Worm (Caenorhabditis elegans): ENCODE data around the gene fat-5.

DNA sequence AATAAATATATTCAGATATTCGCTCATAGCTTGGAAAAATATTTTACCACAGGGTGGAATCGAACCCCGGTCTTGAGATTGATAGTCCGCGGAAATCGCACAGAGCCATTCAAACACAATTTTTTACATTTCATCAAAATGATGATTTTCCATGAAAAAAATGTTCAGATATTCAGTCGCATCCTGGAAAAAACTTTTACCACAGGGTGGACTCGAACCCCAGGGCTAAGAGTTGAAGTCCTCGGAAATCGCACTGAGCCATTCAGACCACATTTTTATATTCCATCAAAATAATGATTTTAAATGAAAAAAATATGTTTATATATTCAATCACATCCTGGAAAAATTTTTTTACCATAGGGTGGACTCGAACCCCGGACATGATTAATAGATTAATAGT lies 2.3 kb upstream of the fat-5 start:
- TF ChIP-seq tab-1 (GFP tag; IDR thresholded peaks at IDR 0.05): no peak
- TF ChIP-seq klf-2 (GFP tag; conservative IDR thresholded peaks at IDR 0.05): no peak
- TF ChIP-seq T22C8.4 (GFP tag; IDR thresholded peaks at IDR 0.05): no peak
- TF ChIP-seq med-1 (GFP tag; optimal IDR thresholded peaks at IDR 0.05; ENCODE audit: insufficient read depth): no peak
